Worm (Caenorhabditis elegans) whole organism, late embryonic: ENCODE results near the gene F40F11.3.

ENCODE experiments used
- C08G9.2 ChIP-seq: sonication (generic microtip); optimal IDR thresholded peaks from 2 replicates; lab custom pipeline; 2016; ENCODE audit warnings: mild to moderate bottlenecking, missing genetic modification characterization, moderate library complexity, missing compliant biosample characterization
- C38D4.7 ChIP-seq: fragments of 200-800 bp; sonication (Bioruptor generic); optimal IDR thresholded peaks from 2 replicates; lab custom pipeline; 2018; ENCODE audit warnings: mild to moderate bottlenecking, missing genetic modification characterization, moderate library complexity, missing compliant biosample characterization
- F13H6.1 ChIP-seq: sonication (generic microtip); optimal IDR thresholded peaks from 2 replicates; lab custom pipeline; 2016; ENCODE audit warnings: missing genetic modification characterization, missing compliant biosample characterization
- K09A11.1 ChIP-seq: sonication (generic microtip); optimal IDR thresholded peaks from 2 replicates; lab custom pipeline; 2017; ENCODE audit warnings: antibody characterized with exemption, mild to moderate bottlenecking, missing genetic modification characterization, missing compliant biosample characterization; ENCODE audit not compliant: insufficient read depth
- T23F11.4 ChIP-seq: fragments of 200-800 bp; sonication (Bioruptor generic); optimal IDR thresholded peaks from 2 replicates; lab custom pipeline; 2018; ENCODE audit warnings: mild to moderate bottlenecking, missing genetic modification characterization, missing compliant biosample characterization
- Y22D7AL.16 ChIP-seq: sonication (generic microtip); optimal IDR thresholded peaks from 2 replicates; lab custom pipeline; 2016; ENCODE audit warnings: missing genetic modification characterization, missing compliant biosample characterization
- ahr-1 ChIP-seq: sonication (generic microtip); optimal IDR thresholded peaks from 2 replicates; lab custom pipeline; 2016; ENCODE audit warnings: missing genetic modification characterization, missing compliant biosample characterization
- ama-1 ChIP-seq: fragments of 150-350 bp; optimal IDR thresholded peaks from 2 replicates; lab custom pipeline; 2014
- ceh-14 ChIP-seq: sonication (generic microtip); optimal IDR thresholded peaks from 2 replicates; lab custom pipeline; 2016; ENCODE audit warnings: missing genotype, missing genetic modification characterization, missing compliant biosample characterization
- ceh-19 ChIP-seq: fragments of 200-800 bp; sonication (Bioruptor generic); optimal IDR thresholded peaks from 2 replicates; lab custom pipeline; 2018; ENCODE audit warnings: mild to moderate bottlenecking, missing genetic modification characterization, missing compliant biosample characterization
- ceh-2 ChIP-seq: sonication (generic microtip); optimal IDR thresholded peaks from 2 replicates; lab custom pipeline; 2016; ENCODE audit warnings: missing genotype, missing genetic modification characterization, missing compliant biosample characterization
- ceh-22 ChIP-seq: sonication (generic microtip); optimal IDR thresholded peaks from 2 replicates; lab custom pipeline; 2017; ENCODE audit warnings: missing biosample characterization, missing genetic modification characterization
- ceh-24 ChIP-seq: sonication (generic microtip); optimal IDR thresholded peaks from 2 replicates; lab custom pipeline; 2016; ENCODE audit warnings: mild to moderate bottlenecking, missing genetic modification characterization, missing compliant biosample characterization
- ceh-30 ChIP-seq: fragments of 150-350 bp; optimal IDR thresholded peaks from 2 replicates; lab custom pipeline; 2014; ENCODE audit warnings: missing biosample characterization, missing genetic modification characterization
- ceh-34 ChIP-seq: sonication (generic microtip); optimal IDR thresholded peaks from 2 replicates; lab custom pipeline; 2016; ENCODE audit warnings: mild to moderate bottlenecking, missing genetic modification characterization, missing compliant biosample characterization
- ceh-45 ChIP-seq: fragments of 200-800 bp; sonication (Bioruptor generic); IDR thresholded peaks from 2 replicates; pipeline ENCODE4 v1.3.6; 2022; ENCODE audit warnings: missing genetic modification reagents, missing genetic modification characterization, missing compliant biosample characterization
- che-1 ChIP-seq: sonication (generic microtip); optimal IDR thresholded peaks from 2 replicates; lab custom pipeline; 2016; ENCODE audit warnings: mild to moderate bottlenecking, missing genetic modification characterization, missing compliant biosample characterization
- elt-2 ChIP-seq: sonication (generic microtip); optimal IDR thresholded peaks from 2 replicates; lab custom pipeline; 2016; ENCODE audit warnings: missing genetic modification reagents, missing genetic modification characterization, missing compliant biosample characterization
- ets-4 ChIP-seq: sonication (generic microtip); optimal IDR thresholded peaks from 2 replicates; lab custom pipeline; 2016; ENCODE audit warnings: missing genetic modification characterization, missing compliant biosample characterization
- eyg-1 ChIP-seq: sonication (generic microtip); optimal IDR thresholded peaks from 2 replicates; lab custom pipeline; 2016; ENCODE audit warnings: missing genotype, missing genetic modification characterization, missing compliant biosample characterization
- fkh-10 ChIP-seq: fragments of 150-350 bp; optimal IDR thresholded peaks from 2 replicates; lab custom pipeline; 2014; ENCODE audit warnings: missing biosample characterization, missing genetic modification reagents, missing genetic modification characterization
- fkh-6 ChIP-seq: sonication (generic microtip); optimal IDR thresholded peaks from 2 replicates; lab custom pipeline; 2016; ENCODE audit warnings: missing genetic modification characterization, missing compliant biosample characterization
- gmeb-2 ChIP-seq: sonication (generic microtip); optimal IDR thresholded peaks from 2 replicates; lab custom pipeline; 2016; ENCODE audit warnings: missing genetic modification characterization, inconsistent platforms, missing compliant biosample characterization
- hlh-13 ChIP-seq: fragments of 200-800 bp; sonication (Bioruptor generic); optimal IDR thresholded peaks from 2 replicates; lab custom pipeline; 2018; ENCODE audit warnings: mild to moderate bottlenecking, missing genetic modification characterization, missing compliant biosample characterization
- hlh-8 ChIP-seq: sonication (generic microtip); optimal IDR thresholded peaks from 2 replicates; lab custom pipeline; 2016; ENCODE audit warnings: missing genotype, missing genetic modification characterization, missing compliant biosample characterization
- lin-11 ChIP-seq: fragments of 200-800 bp; sonication (Bioruptor generic); optimal IDR thresholded peaks from 2 replicates; lab custom pipeline; 2018; ENCODE audit warnings: mild to moderate bottlenecking, missing genetic modification characterization, missing compliant biosample characterization
- madf-2 ChIP-seq: sonication (generic microtip); optimal IDR thresholded peaks from 2 replicates; lab custom pipeline; 2017; ENCODE audit warnings: missing genetic modification characterization, missing compliant biosample characterization
- mec-3 ChIP-seq: sonication (generic microtip); optimal IDR thresholded peaks from 2 replicates; lab custom pipeline; 2016; ENCODE audit warnings: borderline replicate concordance, missing genetic modification characterization, missing compliant biosample characterization
- nhr-11 ChIP-seq: fragments of 150-350 bp; optimal IDR thresholded peaks from 2 replicates; lab custom pipeline; 2014; ENCODE audit warnings: missing biosample characterization, missing genetic modification characterization
- nhr-232 ChIP-seq: sonication (generic microtip); optimal IDR thresholded peaks from 2 replicates; lab custom pipeline; 2016; ENCODE audit warnings: missing genetic modification characterization, missing compliant biosample characterization
- odd-2 ChIP-seq: sonication (generic microtip); optimal IDR thresholded peaks from 2 replicates; lab custom pipeline; 2017; ENCODE audit warnings: antibody characterized with exemption, mild to moderate bottlenecking, missing genetic modification characterization, missing compliant biosample characterization
- pat-9 ChIP-seq: fragments of 200-800 bp; sonication (Bioruptor generic); optimal IDR thresholded peaks from 2 replicates; lab custom pipeline; 2018; ENCODE audit warnings: mild to moderate bottlenecking, missing genetic modification characterization, moderate library complexity, missing compliant biosample characterization
- pha-2 ChIP-seq: sonication (generic microtip); optimal IDR thresholded peaks from 2 replicates; lab custom pipeline; 2017; ENCODE audit warnings: mild to moderate bottlenecking, missing genetic modification characterization, missing compliant biosample characterization
- pha-4 ChIP-seq: fragments of 150-350 bp; optimal IDR thresholded peaks from 2 replicates; lab custom pipeline; 2018; ENCODE audit warnings: missing biosample characterization, missing genetic modification reagents, missing genetic modification characterization
- ref-2 ChIP-seq: sonication (generic microtip); optimal IDR thresholded peaks from 2 replicates; lab custom pipeline; 2016; ENCODE audit warnings: missing genetic modification characterization, missing compliant biosample characterization
- rnt-1 ChIP-seq: sonication (generic microtip); optimal IDR thresholded peaks from 2 replicates; lab custom pipeline; 2016; ENCODE audit warnings: missing genetic modification characterization, missing compliant biosample characterization
- sdc-2 ChIP-seq: sonication (generic microtip); optimal IDR thresholded peaks from 2 replicates; lab custom pipeline; 2016; ENCODE audit warnings: missing genotype, missing genetic modification characterization, missing compliant biosample characterization
- sox-2 ChIP-seq: fragments of 200-800 bp; sonication (Bioruptor generic); IDR thresholded peaks from 2 replicates; pipeline ENCODE4 v1.3.6; 2022; ENCODE audit warnings: missing genetic modification reagents, missing genetic modification characterization, missing compliant biosample characterization
- sox-4 ChIP-seq: sonication (generic microtip); optimal IDR thresholded peaks from 2 replicates; lab custom pipeline; 2017; ENCODE audit warnings: mild to moderate bottlenecking, missing genetic modification characterization, inconsistent platforms, missing compliant biosample characterization
- tbx-2 ChIP-seq: sonication (generic microtip); optimal IDR thresholded peaks from 2 replicates; lab custom pipeline; 2016; ENCODE audit warnings: missing genetic modification characterization, missing compliant biosample characterization
- tbx-7 ChIP-seq: sonication (generic microtip); optimal IDR thresholded peaks from 2 replicates; lab custom pipeline; 2016; ENCODE audit warnings: missing genotype, missing genetic modification characterization, missing compliant biosample characterization
- ttx-3 ChIP-seq: sonication (generic microtip); optimal IDR thresholded peaks from 2 replicates; lab custom pipeline; 2016; ENCODE audit warnings: missing genetic modification reagents, missing genetic modification characterization, missing compliant biosample characterization
- unc-3 ChIP-seq, 2 experiments: fragments of 200-800 bp in 1 of 2; sonication (Bioruptor generic) in 1 of 2; sonication (generic microtip) in 1 of 2; conservative IDR thresholded peaks in 1 of 2; optimal IDR thresholded peaks in 1 of 2; 2 replicates each; pipeline versions ENCODE4 v1.3.6 to Lab custom; 2016 to 2022; ENCODE audit warnings: missing compliant biosample characterization in 2 of 2, missing genetic modification characterization in 2 of 2, missing genetic modification reagents in 1 of 2
- unc-55 ChIP-seq: sonication (generic microtip); optimal IDR thresholded peaks from 2 replicates; lab custom pipeline; 2017; ENCODE audit warnings: missing biosample characterization, missing genetic modification reagents, missing genetic modification characterization
- unc-86 ChIP-seq: sonication (generic microtip); optimal IDR thresholded peaks from 2 replicates; lab custom pipeline; 2016; ENCODE audit warnings: missing genetic modification characterization, missing compliant biosample characterization
- zip-5 ChIP-seq: sonication (generic microtip); optimal IDR thresholded peaks from 2 replicates; lab custom pipeline; 2016; ENCODE audit warnings: missing genetic modification characterization, missing compliant biosample characterization
- ztf-16 ChIP-seq: sonication (generic microtip); optimal IDR thresholded peaks from 2 replicates; lab custom pipeline; 2017; ENCODE audit warnings: missing genetic modification characterization, missing compliant biosample characterization

F40F11.3 gene

ce11 chrIV:11549694-11550093 lies 44.1 kb downstream of the F40F11.3 start (continued):
- TF ChIP-seq ceh-45 (GFP tag; lab: Robert Waterston, UW) (peak; percentile 80), K09A11.1 (peak; percentile 81), fkh-6 (tag; lab: Kevin White, UChicago) (peak; percentile 89), C38D4.7 (GFP tag; lab: Kevin White, UChicago) (peak; percentile 70), Y22D7AL.16 (tag; lab: Kevin White, UChicago) (peak; percentile 70), eyg-1 (peak; percentile 50), sox-4 (peak; percentile 80), ceh-14 (tag; lab: Kevin White, UChicago) (peak; percentile 37), ceh-2 (tag; lab: Kevin White, UChicago) (peak; percentile 72), unc-3 (GFP tag; conservative IDR thresholded peaks at IDR 0.05; lab: Robert Waterston, UW) (peak; percentile 69; the same call in 1 of the 2 replicates), unc-3 (tag; optimal IDR thresholded peaks at IDR 0.05; lab: Kevin White, UChicago) (peak; percentile 59), lin-11 (tag; lab: Kevin White, UChicago) (peak; percentile 80), sdc-2 (peak; percentile 72), unc-86 (peak; percentile 74), hlh-8 (tag; lab: Kevin White, UChicago) (peak; percentile 55), ahr-1 (peak; percentile 10), hlh-13 (peak; percentile 74), ama-1 (lab: Kevin White, UChicago) (no peak), gmeb-2 (tag; lab: Kevin White, UChicago) (peak; percentile 75), ttx-3 (tag; lab: Kevin White, UChicago) (peak; percentile 79), odd-2 (tag; lab: Kevin White, UChicago) (peak; percentile 50), pat-9 (tag; lab: Kevin White, UChicago) (peak; percentile 80), ztf-16 (tag; lab: Kevin White, UChicago) (peak; percentile 79), mec-3 (tag; lab: Kevin White, UChicago) (no peak), rnt-1 (tag; lab: Kevin White, UChicago) (peak; percentile 75), nhr-11 (no peak), che-1 (peak; percentile 81), tbx-2 (peak; percentile 72), ceh-19 (GFP tag; lab: Kevin White, UChicago) (peak; percentile 77), sox-2 (peak; percentile 60), ceh-34 (tag; lab: Kevin White, UChicago) (peak; percentile 74), C08G9.2 (peak; percentile 72), ceh-24 (tag; lab: Kevin White, UChicago) (peak; percentile 40), pha-4 (no peak), ets-4 (tag; lab: Kevin White, UChicago) (peak; percentile 48), ceh-30 (tag; lab: Kevin White, UChicago) (no peak), pha-2 (tag; lab: Kevin White, UChicago) (peak; percentile 83), T23F11.4 (GFP tag; lab: Kevin White, UChicago) (peak; percentile 76), zip-5 (tag; lab: Kevin White, UChicago) (peak; percentile 34), tbx-7 (peak; percentile 39), madf-2 (tag; lab: Kevin White, UChicago) (peak; percentile 66), fkh-10 (GFP tag; lab: Kevin White, UChicago) (peak; percentile 83), F13H6.1 (peak; percentile 75), unc-55 (GFP tag; lab: Kevin White, UChicago) (no peak), ref-2 (peak; percentile 73), nhr-232 (tag; lab: Kevin White, UChicago) (peak; percentile 82), ceh-22 (tag; lab: Kevin White, UChicago) (no peak), elt-2 (tag; lab: Kevin White, UChicago) (peak; percentile 88)
